Worm (Caenorhabditis elegans) whole organism, L1 larva: ENCODE data around the gene moe-3.
A peak's percentile ranks its signal among the peaks of the same experiment; 100 is the strongest.

ENCODE experiments used
- C04F5.9 ChIP-seq: sonication (generic microtip); optimal IDR thresholded peaks from 2 replicates; lab custom pipeline; 2016; ENCODE audit warnings: missing genetic modification characterization, missing compliant biosample characterization
- C34B4.2 ChIP-seq: sonication (generic microtip); optimal IDR thresholded peaks from 2 replicates; lab custom pipeline; 2017; ENCODE audit warnings: mild to moderate bottlenecking, missing genetic modification characterization, missing compliant biosample characterization
- Y116A8C.19 ChIP-seq: sonication (generic microtip); optimal IDR thresholded peaks from 2 replicates; lab custom pipeline; 2016; ENCODE audit warnings: missing compliant biosample characterization, missing genetic modification characterization, borderline replicate concordance
- aha-1 ChIP-seq: fragments of 150-350 bp; optimal IDR thresholded peaks from 2 replicates; lab custom pipeline; 2014; ENCODE audit warnings: missing biosample characterization, missing genetic modification characterization
- blmp-1 ChIP-seq: fragments of 150-350 bp; optimal IDR thresholded peaks from 2 replicates; lab custom pipeline; 2014; ENCODE audit warnings: missing biosample characterization, missing genetic modification characterization
- ceh-63 ChIP-seq: fragments of 200-800 bp; sonication (Bioruptor generic); optimal IDR thresholded peaks from 2 replicates; lab custom pipeline; 2018; ENCODE audit warnings: mild to moderate bottlenecking, missing genetic modification characterization, missing compliant biosample characterization
- ceh-8 ChIP-seq: fragments of 200-800 bp; sonication (Bioruptor generic); optimal IDR thresholded peaks from 2 replicates; lab custom pipeline; 2018; ENCODE audit warnings: mild to moderate bottlenecking, missing genetic modification characterization, moderate library complexity, missing compliant biosample characterization
- ceh-82 ChIP-seq, 3 experiments: fragments of 150-350 bp in 1 of 3; sonication (generic microtip) in 2 of 3; optimal IDR thresholded peaks; 2 replicates each; lab custom pipeline; 2014 to 2017; ENCODE audit warnings: missing biosample characterization in 3 of 3, missing genetic modification characterization in 3 of 3
- ceh-90 ChIP-seq: sonication (generic microtip); optimal IDR thresholded peaks from 2 replicates; lab custom pipeline; 2016; ENCODE audit warnings: missing genetic modification characterization, missing compliant biosample characterization
- ces-1 ChIP-seq: fragments of 150-350 bp; optimal IDR thresholded peaks from 2 replicates; lab custom pipeline; 2014; ENCODE audit warnings: missing biosample characterization, missing genetic modification reagents, missing genetic modification characterization
- dpl-1 ChIP-seq, 3 experiments: fragments of 150-350 bp in 2 of 3; sonication (generic microtip) in 1 of 3; optimal IDR thresholded peaks; 2 replicates each; lab custom pipeline; 2014 to 2017; ENCODE audit warnings: missing biosample characterization in 3 of 3, missing genetic modification characterization in 3 of 3, missing genetic modification reagents in 3 of 3
- dsc-1 ChIP-seq: sonication (generic microtip); optimal IDR thresholded peaks from 2 replicates; lab custom pipeline; 2016; ENCODE audit warnings: mild to moderate bottlenecking, missing genetic modification characterization, missing compliant biosample characterization
- efl-1 ChIP-seq, 4 experiments: fragments of 150-350 bp; optimal IDR thresholded peaks in 3 of 4; peaks in 1 of 4; 1 replicate in 1 of 4; 2 replicates in 3 of 4; lab custom pipeline; 2014; ENCODE audit warnings: missing biosample characterization in 2 of 4, missing genetic modification characterization in 2 of 4, missing genetic modification reagents in 2 of 4
- egl-13 ChIP-seq: sonication (generic microtip); optimal IDR thresholded peaks from 2 replicates; lab custom pipeline; 2016; ENCODE audit warnings: missing genotype, missing genetic modification reagents, missing genetic modification characterization, missing compliant biosample characterization
- elt-2 ChIP-seq: sonication (generic microtip); optimal IDR thresholded peaks from 2 replicates; lab custom pipeline; 2016; ENCODE audit warnings: missing genetic modification characterization, mild to moderate bottlenecking, inconsistent platforms, missing compliant biosample characterization, missing genetic modification reagents
- elt-3 ChIP-seq, 6 experiments: fragments of 150-350 bp in 1 of 6; sonication (generic microtip); optimal IDR thresholded peaks; 2 replicates each; lab custom pipeline; 2017 to 2018; ENCODE audit warnings: missing biosample characterization in 6 of 6, missing genetic modification characterization in 6 of 6, inconsistent platforms in 1 of 6
- fkh-10 ChIP-seq: sonication (generic microtip); optimal IDR thresholded peaks from 2 replicates; lab custom pipeline; 2017; ENCODE audit warnings: missing biosample characterization, missing genetic modification reagents, missing genetic modification characterization
- fos-1 ChIP-seq: fragments of 150-350 bp; optimal IDR thresholded peaks from 2 replicates; lab custom pipeline; 2014; ENCODE audit warnings: missing biosample characterization, missing genetic modification characterization
- grh-1 ChIP-seq: fragments of 200-800 bp; sonication (Bioruptor generic); IDR thresholded peaks from 2 replicates; pipeline ENCODE4 v1.3.6; 2022; ENCODE audit warnings: missing genetic modification reagents, missing genetic modification characterization, missing compliant biosample characterization
- hlh-4 ChIP-seq: sonication (generic microtip); optimal IDR thresholded peaks from 2 replicates; lab custom pipeline; 2016; ENCODE audit warnings: mild to moderate bottlenecking, missing genetic modification characterization, missing compliant biosample characterization
- irx-1 ChIP-seq: sonication (generic microtip); optimal IDR thresholded peaks from 2 replicates; lab custom pipeline; 2016; ENCODE audit warnings: missing genetic modification characterization, missing compliant biosample characterization
- lin-13 ChIP-seq: fragments of 150-350 bp; optimal IDR thresholded peaks from 2 replicates; lab custom pipeline; 2014; ENCODE audit warnings: missing biosample characterization, missing genetic modification reagents, missing genetic modification characterization
- lin-14 ChIP-seq: fragments of 200-800 bp; sonication (Bioruptor generic); optimal IDR thresholded peaks from 2 replicates; lab custom pipeline; 2018; ENCODE audit warnings: mild to moderate bottlenecking, missing genetic modification characterization, moderate library complexity, missing compliant biosample characterization
- lin-15B ChIP-seq: fragments of 150-350 bp; sonication (generic microtip); optimal IDR thresholded peaks from 3 replicates; lab custom pipeline; 2014; ENCODE audit warnings: missing biosample characterization, missing genetic modification characterization
- lin-35 ChIP-seq, 2 experiments: fragments of 150-350 bp; optimal IDR thresholded peaks; 2 replicates each; lab custom pipeline; 2014; ENCODE audit warnings: missing biosample characterization in 2 of 2, missing genetic modification characterization in 2 of 2, missing genetic modification reagents in 2 of 2
- mab-9 ChIP-seq: fragments of 200-800 bp; sonication (Bioruptor generic); IDR thresholded peaks from 2 replicates; pipeline ENCODE4 v1.3.6; 2022; ENCODE audit warnings: missing genetic modification reagents, missing genetic modification characterization, missing compliant biosample characterization
- mep-1 ChIP-seq: fragments of 150-350 bp; optimal IDR thresholded peaks from 2 replicates; lab custom pipeline; 2014; ENCODE audit warnings: missing biosample characterization, missing genetic modification characterization
- nhr-19 ChIP-seq: fragments of 200-800 bp; sonication (Bioruptor generic); conservative IDR thresholded peaks from 2 replicates; pipeline ENCODE4 v1.3.6; 2022; ENCODE audit warnings: missing genetic modification characterization, missing compliant biosample characterization
- nhr-237 ChIP-seq: fragments of 150-350 bp; optimal IDR thresholded peaks from 2 replicates; lab custom pipeline; 2014; ENCODE audit warnings: missing biosample characterization, missing genetic modification characterization
- nhr-71 ChIP-seq: sonication (generic microtip); optimal IDR thresholded peaks from 2 replicates; lab custom pipeline; 2016; ENCODE audit warnings: mild to moderate bottlenecking, missing genetic modification characterization, moderate library complexity, missing compliant biosample characterization
- nhr-76 ChIP-seq: sonication (generic microtip); optimal IDR thresholded peaks from 2 replicates; lab custom pipeline; 2017; ENCODE audit warnings: missing biosample characterization, missing genetic modification characterization
- nhr-85 ChIP-seq: sonication (generic microtip); peaks from one replicate; lab custom pipeline; 2016; ENCODE audit warnings: missing genetic modification characterization, inconsistent platforms, missing compliant biosample characterization
- nhr-90 ChIP-seq: sonication (generic microtip); optimal IDR thresholded peaks from 2 replicates; lab custom pipeline; 2016; ENCODE audit warnings: mild to moderate bottlenecking, missing genetic modification characterization, missing compliant biosample characterization; ENCODE audit not compliant: poor library complexity
- pag-3 ChIP-seq: sonication (generic microtip); optimal IDR thresholded peaks from 2 replicates; lab custom pipeline; 2017; ENCODE audit warnings: missing genetic modification characterization, mild to moderate bottlenecking, missing compliant biosample characterization, antibody characterized with exemption, borderline replicate concordance; ENCODE audit not compliant: insufficient read depth
- pqm-1 ChIP-seq: sonication (generic microtip); optimal IDR thresholded peaks from 3 replicates; lab custom pipeline; 2017; ENCODE audit warnings: missing biosample characterization, missing genetic modification characterization
- rnt-1 ChIP-seq: sonication (generic microtip); optimal IDR thresholded peaks from 2 replicates; lab custom pipeline; 2016; ENCODE audit warnings: mild to moderate bottlenecking, missing genetic modification characterization, moderate library complexity, missing compliant biosample characterization
- skn-1 ChIP-seq: fragments of 150-350 bp; optimal IDR thresholded peaks from 2 replicates; lab custom pipeline; 2014; ENCODE audit warnings: missing biosample characterization, missing genetic modification characterization
- snpc-4 ChIP-seq: fragments of 150-350 bp; optimal IDR thresholded peaks from 2 replicates; lab custom pipeline; 2014; ENCODE audit warnings: missing biosample characterization, missing genetic modification characterization
- sox-4 ChIP-seq: sonication (generic microtip); optimal IDR thresholded peaks from 2 replicates; lab custom pipeline; 2016; ENCODE audit warnings: missing genetic modification characterization, missing compliant biosample characterization
- sup-37 ChIP-seq: fragments of 200-800 bp; sonication (Bioruptor generic); optimal IDR thresholded peaks from 2 replicates; lab custom pipeline; 2018; ENCODE audit warnings: mild to moderate bottlenecking, missing genetic modification characterization, missing compliant biosample characterization
- swsn-7 ChIP-seq: sonication (generic microtip); optimal IDR thresholded peaks from 2 replicates; lab custom pipeline; 2016; ENCODE audit warnings: missing genetic modification characterization, missing compliant biosample characterization
- tlp-1 ChIP-seq: fragments of 150-350 bp; optimal IDR thresholded peaks from 2 replicates; lab custom pipeline; 2014; ENCODE audit warnings: missing biosample characterization, missing genetic modification characterization
- unc-30 ChIP-seq: sonication (generic microtip); optimal IDR thresholded peaks from 2 replicates; lab custom pipeline; 2017; ENCODE audit warnings: missing biosample characterization, missing genetic modification characterization
- unc-98 ChIP-seq: fragments of 200-800 bp; sonication (Bioruptor generic); IDR thresholded peaks from 2 replicates; pipeline ENCODE4 v1.3.6; 2022; ENCODE audit warnings: missing genetic modification characterization, missing compliant biosample characterization
- vab-15 ChIP-seq: sonication (generic microtip); optimal IDR thresholded peaks from 2 replicates; lab custom pipeline; 2017; ENCODE audit warnings: missing genotype, mild to moderate bottlenecking, missing genetic modification characterization, missing compliant biosample characterization
- ztf-11 ChIP-seq, 2 experiments: sonication (generic microtip); optimal IDR thresholded peaks; 2 replicates each; lab custom pipeline; 2016 to 2017; ENCODE audit warnings: missing genetic modification characterization in 2 of 2, missing biosample characterization in 1 of 2, missing compliant biosample characterization in 1 of 2

Gene moe-3

ce11 chrII:13199674-13200215 is 34.2 kb upstream of the moe-3 start, which contains the start of gene btf-1 (continued):
- TF ChIP-seq nhr-237 (tag; lab: Kevin White, UChicago) (peak; percentile 50), hlh-4 (tag; lab: Kevin White, UChicago) (peak; percentile 69), Y116A8C.19 (tag; lab: Kevin White, UChicago) (peak; percentile 55), ceh-63 (GFP tag; lab: Kevin White, UChicago) (no peak), blmp-1 (peak; percentile 34), ztf-11 (tag; optimal IDR thresholded peaks at IDR 0.05; lab: Kevin White, UChicago) (peak in 1 of 2 experiments; percentile 85), lin-13 (GFP tag; lab: Kevin White, UChicago) (peak; percentile 9), elt-3 (tag; optimal IDR thresholded peaks at IDR 0.05; lab: Kevin White, UChicago) (peak in 2 of 6 experiments; percentile 49 to 74), nhr-85 (peak; percentile 97), sup-37 (GFP tag; lab: Kevin White, UChicago) (peak; percentile 71), nhr-19 (peak; percentile 86), vab-15 (tag; lab: Kevin White, UChicago) (peak; percentile 48), elt-2 (tag; lab: Kevin White, UChicago) (peak; percentile 78), lin-15B (tag; lab: Kevin White, UChicago) (peak; percentile 59), skn-1 (tag; lab: Kevin White, UChicago) (peak; percentile 28), dsc-1 (tag; lab: Kevin White, UChicago) (peak; percentile 86), egl-13 (peak; percentile 80), ces-1 (GFP tag; lab: Kevin White, UChicago) (no peak), ceh-82 (tag; optimal IDR thresholded peaks at IDR 0.05; lab: Kevin White, UChicago) (peak; percentile 6 to 56 (median 32)), fos-1 (tag; lab: Kevin White, UChicago) (peak; percentile 73), lin-14 (GFP tag; lab: Kevin White, UChicago) (peak; percentile 88), snpc-4 (tag; lab: Kevin White, UChicago) (peak; percentile 64), unc-98 (GFP tag; lab: Robert Waterston, UW) (peak; percentile 87), C34B4.2 (no peak), tlp-1 (tag; lab: Kevin White, UChicago) (no peak), sox-4 (peak; percentile 84), mab-9 (peak; percentile 68; the same call in 1 of the 2 replicates), unc-30 (tag; lab: Kevin White, UChicago) (no peak), pag-3 (tag; lab: Kevin White, UChicago) (no peak), nhr-76 (tag; lab: Kevin White, UChicago) (no peak), rnt-1 (peak; percentile 88), ceh-90 (tag; lab: Kevin White, UChicago) (peak; percentile 79)

ce11 chrII:13198845-13199244 is 33.3 kb upstream of the moe-3 start:
- TF ChIP-seq nhr-76 (tag; lab: Kevin White, UChicago), result no peak
- peak in 1 of 2 experiments; percentile 8 for TF ChIP-seq efl-1 (optimal IDR thresholded peaks at IDR 0.05; lab: Kevin White, UChicago)
- no peak for TF ChIP-seq efl-1 (GFP tag; optimal IDR thresholded peaks at IDR 0.05 in 1 of 2; lab: Kevin White, UChicago)

- TF ChIP-seq fos-1 (tag; lab: Kevin White, UChicago) (peak; percentile 68), efl-1 (optimal IDR thresholded peaks at IDR 0.05; lab: Kevin White, UChicago) (peak; percentile 26 to 49), efl-1 (GFP tag; optimal IDR thresholded peaks at IDR 0.05 in 1 of 2; lab: Kevin White, UChicago) (peak; percentile 6 to 93), fkh-10 (no peak), irx-1 (tag; lab: Kevin White, UChicago) (no peak), dsc-1 (tag; lab: Kevin White, UChicago) (no peak), rnt-1 (peak; percentile 8), nhr-19 (no peak; the same call in 1 of the 2 replicates), hlh-4 (tag; lab: Kevin White, UChicago) (no peak), lin-35 (GFP tag; optimal IDR thresholded peaks at IDR 0.05; lab: Kevin White, UChicago) (peak; percentile 9 to 27), C04F5.9 (no peak), nhr-90 (tag; lab: Kevin White, UChicago) (peak; percentile 10), mep-1 (tag; lab: Kevin White, UChicago) (peak; percentile 33), sox-4 (no peak), pqm-1 (tag; lab: Kevin White, UChicago) (no peak), ceh-8 (no peak), lin-14 (GFP tag; lab: Kevin White, UChicago) (peak; percentile 37), swsn-7 (tag; lab: Kevin White, UChicago) (peak; percentile 18), grh-1 (GFP tag; lab: Robert Waterston, UW) (no peak), dpl-1 (GFP tag; optimal IDR thresholded peaks at IDR 0.05; lab: Kevin White, UChicago) (peak in 1 of 3 experiments; percentile 28), nhr-71 (tag; lab: Kevin White, UChicago) (peak; percentile 1), aha-1 (tag; lab: Kevin White, UChicago) (no peak)
Observed at ce11 chrII:13196689-13197280, 31.3 kb upstream of the moe-3 start.
